Worm (Caenorhabditis elegans): ENCODE data around the gene C14B9.3.

DNA sequence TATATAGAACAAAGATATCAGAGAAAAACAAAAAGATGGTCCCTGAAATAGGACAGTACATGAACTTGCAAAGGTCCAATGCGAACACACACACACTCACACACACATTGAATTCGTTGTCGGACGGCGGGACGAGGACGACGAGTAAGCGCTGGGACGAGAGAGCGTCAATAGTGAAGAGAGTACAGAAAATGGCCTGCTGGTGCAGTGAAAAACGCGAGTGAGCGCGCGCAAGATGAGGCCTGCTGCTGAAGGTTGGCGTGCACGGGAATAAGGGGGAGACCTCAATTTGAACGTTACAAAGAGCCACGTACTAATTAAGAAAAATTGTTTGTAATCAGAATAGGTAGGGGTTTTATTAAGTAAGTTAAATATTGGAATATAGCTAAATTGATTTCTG lies 18.4 kb downstream of the C14B9.3 start:
- TF ChIP-seq elt-3 (tag; optimal IDR thresholded peaks at IDR 0.05): no peak
- TF ChIP-seq ztf-4 (tag; optimal IDR thresholded peaks at IDR 0.05): no peak
- no peak for TF ChIP-seq ceh-82 (tag; optimal IDR thresholded peaks at IDR 0.05)
- no peak for TF ChIP-seq nhr-21 (tag; optimal IDR thresholded peaks at IDR 0.05)
- TF ChIP-seq unc-39 (tag; optimal IDR thresholded peaks at IDR 0.05): no peak
- TF ChIP-seq aly-2 (tag; optimal IDR thresholded peaks at IDR 0.05): no peak
- TF ChIP-seq mab-5 (tag; optimal IDR thresholded peaks at IDR 0.05): no peak
- no peak for TF ChIP-seq skn-1 (tag; optimal IDR thresholded peaks at IDR 0.05)
- TF ChIP-seq lin-13 (GFP tag; optimal IDR thresholded peaks at IDR 0.05): no peak
